Worm (Caenorhabditis elegans) whole organism, L2 larva: ENCODE data around the gene nspe-4.

Source experiments
- lsy-2 ChIP-seq, 2 experiments: fragments of 150-350 bp in 1 of 2; sonication (generic microtip) in 1 of 2; optimal IDR thresholded peaks; 2 replicates each; lab custom pipeline; 2014 to 2017; ENCODE audit warnings: missing biosample characterization in 2 of 2, missing genetic modification characterization in 2 of 2
- nhr-23 ChIP-seq: fragments of 150-350 bp; optimal IDR thresholded peaks from 2 replicates; lab custom pipeline; 2014; ENCODE audit warnings: missing biosample characterization, missing genetic modification reagents, missing genetic modification characterization
- unc-55 ChIP-seq: fragments of 150-350 bp; sonication (generic microtip); optimal IDR thresholded peaks from 3 replicates; lab custom pipeline; 2014; ENCODE audit warnings: missing biosample characterization, missing genetic modification reagents, missing genetic modification characterization
- zag-1 ChIP-seq: fragments of 150-350 bp; optimal IDR thresholded peaks from 2 replicates; lab custom pipeline; 2014; ENCODE audit warnings: missing biosample characterization, missing genetic modification characterization

The nspe-4 gene

DNA sequence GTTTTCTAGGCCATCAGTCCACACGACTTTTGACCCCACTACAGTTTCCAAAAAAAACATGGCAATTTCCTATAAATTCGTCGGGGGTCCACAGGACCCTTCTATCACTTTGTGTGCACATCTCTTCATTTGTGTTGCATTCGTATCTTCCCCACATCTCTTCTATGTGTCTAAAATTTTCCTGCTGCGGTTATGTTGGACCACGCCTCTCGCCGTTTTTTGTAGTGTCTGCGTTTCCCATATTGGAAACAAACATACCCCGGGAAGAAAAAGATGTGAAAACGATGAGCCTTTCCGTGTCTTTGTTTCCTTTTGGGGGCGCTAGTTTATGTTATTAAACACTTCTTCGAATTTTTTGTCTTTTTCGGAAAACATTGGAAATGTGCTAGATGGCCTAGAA, 49.6 kb downstream of the nspe-4 start:
- TF ChIP-seq unc-55 (GFP tag; lab: Kevin White, UChicago): peak; percentile 27
- TF ChIP-seq lsy-2 (tag; optimal IDR thresholded peaks at IDR 0.05; lab: Kevin White, UChicago): peak in 1 of 2 experiments; percentile 43
- TF ChIP-seq nhr-23 (tag; lab: Kevin White, UChicago): no peak
- TF ChIP-seq zag-1 (tag; lab: Kevin White, UChicago): peak; percentile 47
